Fruit fly (Drosophila melanogaster) whole organism, embryonic: ENCODE measurements around the gene CG14286.

Experiments used
- BtbVII ChIP-seq: fragments of 200-800 bp; sonication (Bioruptor generic); optimal IDR thresholded peaks from 3 replicates; lab custom pipeline; 2017; ENCODE audit warnings: missing biosample characterization, mild to moderate bottlenecking, missing genetic modification characterization
- CG10274 ChIP-seq: fragments of 200-800 bp; sonication (Bioruptor generic); optimal IDR thresholded peaks from 3 replicates; lab custom pipeline; 2017; ENCODE audit warnings: missing biosample characterization, mild to moderate bottlenecking, missing genetic modification characterization
- CG10654 ChIP-seq: fragments of 200-800 bp; sonication (Bioruptor generic); optimal IDR thresholded peaks from 2 replicates; lab custom pipeline; 2016; ENCODE audit warnings: missing biosample characterization, missing genetic modification characterization
- CG11093 ChIP-seq: fragments of 200-800 bp; sonication (Bioruptor generic); IDR thresholded peaks from 3 replicates; pipeline ENCODE4 v1.3.6; 2022; ENCODE audit warnings: missing biosample characterization, missing genetic modification characterization
- CG11695 ChIP-seq: fragments of 200-800 bp; sonication (Bioruptor generic); IDR thresholded peaks from 3 replicates; pipeline ENCODE4 v1.3.6; 2022; ENCODE audit warnings: missing biosample characterization, missing genetic modification characterization
- CG12071 ChIP-seq: fragments of 200-800 bp; sonication (Bioruptor generic); optimal IDR thresholded peaks from 3 replicates; lab custom pipeline; 2018; ENCODE audit warnings: missing biosample characterization, mild to moderate bottlenecking, missing genetic modification characterization
- CG12299 ChIP-seq: fragments of 200-800 bp; sonication (Bioruptor generic); optimal IDR thresholded peaks from 2 replicates; lab custom pipeline; 2018; ENCODE audit warnings: missing biosample characterization, mild to moderate bottlenecking, missing genetic modification characterization
- CG14860 ChIP-seq: fragments of 200-800 bp; sonication (Bioruptor generic); IDR thresholded peaks from 3 replicates; pipeline ENCODE4 v1.3.6; 2022; ENCODE audit warnings: missing biosample characterization, missing genetic modification characterization; ENCODE audit not compliant: partially characterized antibody
- CG15011 ChIP-seq: fragments of 200-800 bp; sonication (Bioruptor generic); optimal IDR thresholded peaks from 3 replicates; lab custom pipeline; 2018; ENCODE audit warnings: missing biosample characterization, mild to moderate bottlenecking, missing genetic modification characterization
- CG15269 ChIP-seq: fragments of 200-800 bp; sonication (Bioruptor generic); optimal IDR thresholded peaks from 2 replicates; lab custom pipeline; 2018; ENCODE audit warnings: missing biosample characterization, mild to moderate bottlenecking, missing genetic modification characterization, moderate library complexity
- CG15696 ChIP-seq: fragments of 200-800 bp; sonication (Bioruptor generic); optimal IDR thresholded peaks from 2 replicates; lab custom pipeline; 2019; ENCODE audit warnings: missing biosample characterization, mild to moderate bottlenecking, missing genetic modification characterization, moderate library complexity
- CG17829 ChIP-seq: fragments of 200-800 bp; optimal IDR thresholded peaks from 2 replicates; lab custom pipeline; 2019; ENCODE audit warnings: missing biosample characterization, mild to moderate bottlenecking, missing genetic modification characterization, moderate library complexity
- CG18476 ChIP-seq: fragments of 200-800 bp; sonication (Bioruptor generic); optimal IDR thresholded peaks from 2 replicates; lab custom pipeline; 2016; ENCODE audit warnings: missing biosample characterization, mild to moderate bottlenecking, missing genetic modification characterization
- CG18599 ChIP-seq: fragments of 200-800 bp; sonication (Bioruptor generic); optimal IDR thresholded peaks from 3 replicates; lab custom pipeline; 2017; ENCODE audit warnings: missing biosample characterization, missing genetic modification characterization, mild to moderate bottlenecking, moderate library complexity, missing genetic modification reagents
- CG2875 ChIP-seq: fragments of 200-800 bp; sonication (Bioruptor generic); optimal IDR thresholded peaks from 2 replicates; lab custom pipeline; 2017; ENCODE audit warnings: missing biosample characterization, mild to moderate bottlenecking, missing genetic modification characterization, missing genetic modification reagents
- CG30403 ChIP-seq: fragments of 200-800 bp; sonication (Bioruptor generic); optimal IDR thresholded peaks from 3 replicates; lab custom pipeline; 2016; ENCODE audit warnings: missing biosample characterization, missing genetic modification characterization
- CG34376 ChIP-seq: fragments of 200-800 bp; sonication (Bioruptor generic); optimal IDR thresholded peaks from 2 replicates; lab custom pipeline; 2018; ENCODE audit warnings: missing biosample characterization, mild to moderate bottlenecking, missing genetic modification characterization
- CG3838 ChIP-seq: fragments of 200-800 bp; sonication (Bioruptor generic); optimal IDR thresholded peaks from 3 replicates; lab custom pipeline; 2016; ENCODE audit warnings: missing biosample characterization, missing genetic modification characterization
- CG4360 ChIP-seq: fragments of 200-800 bp; sonication (Bioruptor generic); IDR thresholded peaks from 2 replicates; pipeline ENCODE4 v1.3.6; 2022; ENCODE audit warnings: missing biosample characterization, missing genetic modification characterization
- CG4820 ChIP-seq: fragments of 200-800 bp; sonication (Bioruptor generic); optimal IDR thresholded peaks from 3 replicates; lab custom pipeline; 2016; ENCODE audit warnings: missing biosample characterization, missing genetic modification characterization
- CG6254 ChIP-seq: fragments of 200-800 bp; sonication (Bioruptor generic); optimal IDR thresholded peaks from 3 replicates; lab custom pipeline; 2017; ENCODE audit warnings: mild to moderate bottlenecking, missing biosample characterization, missing genetic modification reagents, missing genetic modification characterization
- CG6813 ChIP-seq: fragments of 200-800 bp; sonication (Bioruptor generic); optimal IDR thresholded peaks from 2 replicates; lab custom pipeline; 2017; ENCODE audit warnings: missing biosample characterization, missing genetic modification characterization, mild to moderate bottlenecking, moderate library complexity, missing genetic modification reagents
- CG7839 ChIP-seq: fragments of 200-800 bp; sonication (Bioruptor generic); optimal IDR thresholded peaks from 3 replicates; lab custom pipeline; 2018; ENCODE audit warnings: missing biosample characterization, mild to moderate bottlenecking, missing genetic modification characterization, moderate library complexity
- CG8388 ChIP-seq: fragments of 200-800 bp; sonication (Bioruptor generic); optimal IDR thresholded peaks from 2 replicates; lab custom pipeline; 2019; ENCODE audit warnings: missing biosample characterization, mild to moderate bottlenecking, missing genetic modification characterization, moderate library complexity
- CG8924 ChIP-seq: fragments of 200-800 bp; optimal IDR thresholded peaks from 3 replicates; lab custom pipeline; 2019; ENCODE audit warnings: missing biosample characterization, mild to moderate bottlenecking, missing genetic modification characterization, moderate library complexity
- CG9727 ChIP-seq: fragments of 200-800 bp; sonication (Bioruptor generic); optimal IDR thresholded peaks from 3 replicates; lab custom pipeline; 2017; ENCODE audit warnings: missing biosample characterization, mild to moderate bottlenecking, missing genetic modification characterization
- E2f1 ChIP-seq: fragments of 200-800 bp; sonication (Bioruptor generic); IDR thresholded peaks from 2 replicates; pipeline ENCODE4 v1.3.6; 2022; ENCODE audit warnings: missing biosample characterization, missing genetic modification characterization
- Max ChIP-seq: fragments of 200-800 bp; sonication (Bioruptor generic); optimal IDR thresholded peaks from 2 replicates; lab custom pipeline; 2016; ENCODE audit warnings: missing biosample characterization, mild to moderate bottlenecking, missing genetic modification characterization
- Med ChIP-seq: fragments of 200-800 bp; sonication (Bioruptor generic); peaks from one replicate; lab custom pipeline; 2016; ENCODE audit warnings: missing biosample characterization, missing genetic modification characterization, mild to moderate bottlenecking, inconsistent platforms, moderate library complexity
- NC2β ChIP-seq: fragments of 200-800 bp; sonication (Bioruptor generic); optimal IDR thresholded peaks from 2 replicates; lab custom pipeline; 2016; ENCODE audit warnings: missing biosample characterization, missing genetic modification characterization
- Sox100B ChIP-seq: fragments of 200-800 bp; sonication (Bioruptor generic); optimal IDR thresholded peaks from 3 replicates; lab custom pipeline; 2018; ENCODE audit warnings: missing biosample characterization, mild to moderate bottlenecking, missing genetic modification characterization
- Xbp1 ChIP-seq: fragments of 200-800 bp; sonication (Bioruptor generic); optimal IDR thresholded peaks from 3 replicates; lab custom pipeline; 2016; ENCODE audit warnings: missing biosample characterization, mild to moderate bottlenecking, missing genetic modification characterization
- YL-1 ChIP-seq: fragments of 200-800 bp; sonication (Bioruptor generic); optimal IDR thresholded peaks from 3 replicates; lab custom pipeline; 2017; ENCODE audit warnings: missing biosample characterization, mild to moderate bottlenecking, missing genetic modification characterization
- bsh ChIP-seq, 2 experiments: fragments of 200-800 bp; sonication (Bioruptor generic); optimal IDR thresholded peaks; 2 replicates each; lab custom pipeline; 2017 to 2018; ENCODE audit warnings: mild to moderate bottlenecking in 2 of 2, missing biosample characterization in 2 of 2, missing genetic modification characterization in 2 of 2, moderate library complexity in 1 of 2
- btn ChIP-seq: fragments of 200-800 bp; sonication (Bioruptor generic); optimal IDR thresholded peaks from 2 replicates; lab custom pipeline; 2016; ENCODE audit warnings: missing biosample characterization, missing genetic modification characterization
- chif ChIP-seq, 2 experiments: fragments of 200-800 bp; sonication (Bioruptor generic); optimal IDR thresholded peaks; 3 replicates each; lab custom pipeline; 2016; ENCODE audit warnings: missing biosample characterization in 2 of 2, missing genetic modification characterization in 2 of 2
- chm ChIP-seq: fragments of 200-800 bp; sonication (Bioruptor generic); IDR thresholded peaks from 2 replicates; pipeline ENCODE4 v1.3.6; 2022; ENCODE audit warnings: missing biosample characterization, missing genetic modification characterization
- crol ChIP-seq: fragments of 200-800 bp; sonication (Bioruptor generic); IDR thresholded peaks from 2 replicates; pipeline ENCODE4 v1.3.6; 2022; ENCODE audit warnings: missing biosample characterization, missing genetic modification characterization
- exex ChIP-seq: fragments of 200-800 bp; sonication (Bioruptor generic); optimal IDR thresholded peaks from 4 replicates; lab custom pipeline; 2018; ENCODE audit warnings: missing biosample characterization, mild to moderate bottlenecking, missing genetic modification characterization, moderate library complexity
- gsb-n ChIP-seq: fragments of 200-800 bp; sonication (Bioruptor generic); optimal IDR thresholded peaks from 3 replicates; lab custom pipeline; 2018; ENCODE audit warnings: missing biosample characterization, mild to moderate bottlenecking, missing genetic modification characterization
- ind ChIP-seq: fragments of 200-800 bp; sonication (Bioruptor generic); optimal IDR thresholded peaks from 3 replicates; lab custom pipeline; 2016; ENCODE audit warnings: missing biosample characterization, missing genetic modification characterization
- lab ChIP-seq: fragments of 200-800 bp; sonication (Bioruptor generic); optimal IDR thresholded peaks from 3 replicates; lab custom pipeline; 2017; ENCODE audit warnings: missing biosample characterization, missing genetic modification characterization, mild to moderate bottlenecking, moderate library complexity, missing genetic modification reagents
- lola ChIP-seq, 3 experiments: fragments of >200 bp in 2 of 3; fragments of 200-800 bp in 1 of 3; sonication (Bioruptor generic) in 1 of 3; optimal IDR thresholded peaks; 2 replicates each; lab custom pipeline; 2017 to 2019; ENCODE audit warnings: missing biosample characterization in 3 of 3, missing genetic modification characterization in 3 of 3, mild to moderate bottlenecking in 1 of 3, moderate library complexity in 1 of 3
- maf-S ChIP-seq: fragments of 200-800 bp; sonication (Bioruptor generic); optimal IDR thresholded peaks from 2 replicates; lab custom pipeline; 2016; ENCODE audit warnings: missing biosample characterization, missing genetic modification characterization
- nmo ChIP-seq: fragments of 200-800 bp; sonication (Bioruptor generic); optimal IDR thresholded peaks from 2 replicates; lab custom pipeline; 2018; ENCODE audit warnings: missing biosample characterization, mild to moderate bottlenecking, missing genetic modification characterization, moderate library complexity
- onecut ChIP-seq: fragments of 200-800 bp; sonication (Bioruptor generic); IDR thresholded peaks from 2 replicates; pipeline ENCODE4 v1.3.6; 2022; ENCODE audit warnings: missing biosample characterization, missing genetic modification characterization
- org-1 ChIP-seq: fragments of 200-800 bp; sonication (Bioruptor generic); optimal IDR thresholded peaks from 2 replicates; lab custom pipeline; 2017; ENCODE audit warnings: missing biosample characterization, missing genetic modification characterization
- ro ChIP-seq: fragments of 200-800 bp; sonication (Bioruptor generic); IDR thresholded peaks from 2 replicates; pipeline ENCODE4 v1.3.6; 2022; ENCODE audit warnings: missing biosample characterization, missing genetic modification characterization
- tap ChIP-seq: fragments of 200-800 bp; optimal IDR thresholded peaks from 3 replicates; lab custom pipeline; 2019; ENCODE audit warnings: missing biosample characterization, mild to moderate bottlenecking, missing genetic modification characterization, moderate library complexity
- tio ChIP-seq: fragments of 200-800 bp; sonication (Bioruptor generic); optimal IDR thresholded peaks from 2 replicates; lab custom pipeline; 2017; ENCODE audit warnings: missing biosample characterization, missing genetic modification characterization, inconsistent platforms

The CG14286 gene

DNA sequence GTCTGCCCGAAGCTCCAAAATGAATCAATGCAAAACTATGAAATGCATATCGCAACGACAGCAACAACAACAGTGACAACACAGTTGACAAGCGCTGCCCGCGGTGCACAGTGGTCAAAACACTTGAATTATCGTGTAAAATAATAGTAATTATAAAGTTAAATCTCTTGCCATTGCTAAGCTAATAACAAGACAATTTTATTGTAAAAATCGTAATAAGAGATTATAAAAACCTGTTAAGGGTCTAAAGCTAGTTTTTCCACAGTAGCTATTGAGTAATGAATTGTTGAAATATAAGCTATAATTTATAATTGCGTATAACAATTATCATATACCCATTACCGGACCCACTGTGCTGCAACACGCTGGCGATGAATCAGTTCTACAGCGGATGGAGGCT, 49.1 kb downstream of the CG14286 start (continued):
- TF ChIP-seq gsb-n (tag; lab: Kevin White, UChicago) (peak; percentile 61), tap (tag; lab: Kevin White, UChicago) (peak; percentile 70), CG14860 (no peak), CG10274 (GFP tag; lab: Kevin White, UChicago) (no peak), chm (no peak), crol (GFP tag; lab: Robert Waterston, UW) (no peak), CG4820 (peak; percentile 35), CG17829 (peak; percentile 75), Max (peak; percentile 38), maf-S (GFP tag; lab: Kevin White, UChicago) (no peak), btn (no peak), Sox100B (GFP tag; lab: Kevin White, UChicago) (peak; percentile 70), lab (GFP tag; lab: Kevin White, UChicago) (peak; percentile 26), CG6254 (GFP tag; lab: Kevin White, UChicago) (peak; percentile 70), org-1 (GFP tag; lab: Kevin White, UChicago) (peak; percentile 26), CG12299 (peak; percentile 11), bsh (GFP tag; optimal IDR thresholded peaks at IDR 0.05; lab: Kevin White, UChicago) (peak; percentile 79 to 84), exex (tag; lab: Kevin White, UChicago) (no peak), CG34376 (GFP tag; lab: Kevin White, UChicago) (no peak), ro (peak; percentile 44; the same call in 1 of the 2 replicates), YL-1 (GFP tag; lab: Kevin White, UChicago) (no peak), CG18599 (GFP tag; lab: Kevin White, UChicago) (peak; percentile 16), CG8924 (peak; percentile 52), CG15696 (tag; lab: Kevin White, UChicago) (peak; percentile 22), CG7839 (tag; lab: Kevin White, UChicago) (peak; percentile 74), CG3838 (GFP tag; lab: Kevin White, UChicago) (no peak), CG30403 (GFP tag; lab: Kevin White, UChicago) (peak; percentile 51), CG9727 (GFP tag; lab: Kevin White, UChicago) (peak; percentile 63), CG8388 (peak; percentile 59), CG10654 (GFP tag; lab: Kevin White, UChicago) (peak; percentile 3), Med (GFP tag; lab: Kevin White, UChicago) (peak; percentile 77), E2f1 (GFP tag; lab: Robert Waterston, UW) (peak; percentile 48), nmo (GFP tag; lab: Kevin White, UChicago) (peak; percentile 86), tio (GFP tag; lab: Kevin White, UChicago) (no peak), CG6813 (GFP tag; lab: Kevin White, UChicago) (peak; percentile 2), BtbVII (GFP tag; lab: Kevin White, UChicago) (no peak), ind (no peak), onecut (GFP tag; lab: Robert Waterston, UW) (no peak), CG11093 (GFP tag; lab: Robert Waterston, UW) (peak; percentile 57; the same call in 2 of the 3 replicates), CG15011 (GFP tag; lab: Kevin White, UChicago) (peak; percentile 3), CG18476 (peak; percentile 50), CG2875 (GFP tag; lab: Kevin White, UChicago) (peak; percentile 51), chif (GFP tag; optimal IDR thresholded peaks at IDR 0.05; lab: Kevin White, UChicago) (peak; percentile 4 to 37), CG15269 (tag; lab: Kevin White, UChicago) (peak; percentile 17), lola (GFP tag; optimal IDR thresholded peaks at IDR 0.05; lab: Kevin White, UChicago) (peak in 1 of 3 experiments; percentile 70), CG12071 (GFP tag; lab: Kevin White, UChicago) (no peak), CG4360 (GFP tag; lab: Robert Waterston, UW) (peak; percentile 76), Xbp1 (GFP tag; lab: Kevin White, UChicago) (peak; percentile 16), NC2β (GFP tag; lab: Kevin White, UChicago) (peak; percentile 0), CG11695 (GFP tag; lab: Robert Waterston, UW) (peak; percentile 64; the same call in 2 of the 3 replicates)
